Fruit fly (Drosophila melanogaster): ENCODE measurements around the gene zuc.
A peak's percentile ranks its signal among the peaks of the same experiment; 100 is the strongest.

The zuc gene

dm6 chr2L:11965610-11966594 is 23.8 kb downstream of the zuc start (continued):
- TF ChIP-seq sv (GFP tag; optimal IDR thresholded peaks at IDR 0.05) (no peak), lola (GFP tag; optimal IDR thresholded peaks at IDR 0.05) (no peak), OdsH (GFP tag; optimal IDR thresholded peaks at IDR 0.05) (no peak), Sp1 (GFP tag; optimal IDR thresholded peaks at IDR 0.05) (peak; percentile 26), Mio (GFP tag; optimal IDR thresholded peaks at IDR 0.05) (no peak), Myc (optimal IDR thresholded peaks at IDR 0.05) (no peak), Hr78 (GFP tag; optimal IDR thresholded peaks at IDR 0.05) (no peak), Abd-B (GFP tag; optimal IDR thresholded peaks at IDR 0.05) (no peak), psq (GFP tag; optimal IDR thresholded peaks at IDR 0.05) (peak; percentile 48), sage (GFP tag; optimal IDR thresholded peaks at IDR 0.05) (no peak), Dif (GFP tag; optimal IDR thresholded peaks at IDR 0.05; ENCODE audit: partially characterized antibody) (no peak), dmrt93B (GFP tag; optimal IDR thresholded peaks at IDR 0.05) (peak; percentile 12), CG32264 (GFP tag; optimal IDR thresholded peaks at IDR 0.05) (no peak)

dm6 chr2L:11963422-11964322 is 26.0 kb downstream of the zuc start:
- no peak for TF ChIP-seq psq (GFP tag; optimal IDR thresholded peaks at IDR 0.05)
- TF ChIP-seq usp (GFP tag; optimal IDR thresholded peaks at IDR 0.05), result no peak
- no peak for TF ChIP-seq fru (GFP tag; optimal IDR thresholded peaks at IDR 0.05)
- no peak for TF ChIP-seq Mio (GFP tag; optimal IDR thresholded peaks at IDR 0.05)
- TF ChIP-seq lola (GFP tag; optimal IDR thresholded peaks at IDR 0.05), result no peak
- TF ChIP-seq tai (GFP tag; optimal IDR thresholded peaks at IDR 0.05), result no peak
- no peak for TF ChIP-seq Jra (GFP tag; optimal IDR thresholded peaks at IDR 0.05)
- no peak for TF ChIP-seq woc (GFP tag; optimal IDR thresholded peaks at IDR 0.05)
- no peak for TF ChIP-seq N (GFP tag; optimal IDR thresholded peaks at IDR 0.05)
- TF ChIP-seq Dif (GFP tag; optimal IDR thresholded peaks at IDR 0.05; ENCODE audit: partially characterized antibody), result no peak
- TF ChIP-seq CG9705 (GFP tag; optimal IDR thresholded peaks at IDR 0.05), result no peak
- no peak for TF ChIP-seq foxo (GFP tag; optimal IDR thresholded peaks at IDR 0.05)
- TF ChIP-seq Hr78 (GFP tag; optimal IDR thresholded peaks at IDR 0.05), result no peak
- TF ChIP-seq brk (GFP tag; optimal IDR thresholded peaks at IDR 0.05), result no peak
- no peak for TF ChIP-seq Hnf4 (GFP tag; optimal IDR thresholded peaks at IDR 0.05)
- TF ChIP-seq Abd-B (GFP tag; optimal IDR thresholded peaks at IDR 0.05), result no peak
- no peak for TF ChIP-seq dl (GFP tag; optimal IDR thresholded peaks at IDR 0.05; ENCODE audit: insufficient read depth in 1 of 2, partially characterized antibody in 2 of 2)
- TF ChIP-seq CG32264 (GFP tag; optimal IDR thresholded peaks at IDR 0.05), result no peak

- no peak for TF ChIP-seq Jra (GFP tag; optimal IDR thresholded peaks at IDR 0.05)
- TF ChIP-seq CrebA (GFP tag; optimal IDR thresholded peaks at IDR 0.05; ENCODE audit: borderline replicate concordance), result no peak
Measured at dm6 chr2L:11960909-11961308, 28.8 kb downstream of the zuc start.

dm6 chr2L:11958729-11959128 is 31.0 kb downstream of the zuc start:
- TF ChIP-seq tai (GFP tag; optimal IDR thresholded peaks at IDR 0.05) (no peak), h (GFP tag; optimal IDR thresholded peaks at IDR 0.05) (no peak), usp (GFP tag; optimal IDR thresholded peaks at IDR 0.05) (no peak), dsf (GFP tag; optimal IDR thresholded peaks at IDR 0.05; ENCODE audit: borderline replicate concordance) (no peak), fru (GFP tag; optimal IDR thresholded peaks at IDR 0.05) (no peak), Rel (GFP tag; optimal IDR thresholded peaks at IDR 0.05) (no peak), Rel (tag; optimal IDR thresholded peaks at IDR 0.05) (no peak), brk (GFP tag; optimal IDR thresholded peaks at IDR 0.05) (no peak), Dif (GFP tag; optimal IDR thresholded peaks at IDR 0.05; ENCODE audit: partially characterized antibody) (no peak), CrebA (GFP tag; optimal IDR thresholded peaks at IDR 0.05; ENCODE audit: borderline replicate concordance) (no peak), dmrt93B (GFP tag; optimal IDR thresholded peaks at IDR 0.05) (no peak), HLH106 (tag; optimal IDR thresholded peaks at IDR 0.05) (no peak), Vsx2 (GFP tag; optimal IDR thresholded peaks at IDR 0.05; ENCODE audit: partially characterized antibody) (no peak), Mio (GFP tag; optimal IDR thresholded peaks at IDR 0.05) (no peak), OdsH (GFP tag; optimal IDR thresholded peaks at IDR 0.05) (no peak)
